Worm (Caenorhabditis elegans) whole organism, young adult: ENCODE measurements around the gene Y69A2AR.28.

Experiments
- F10E7.11 ChIP-seq: sonication (generic microtip); optimal IDR thresholded peaks from 2 replicates; lab custom pipeline; 2017; ENCODE audit warnings: mild to moderate bottlenecking, missing genetic modification characterization, moderate library complexity, missing compliant biosample characterization
- F37B4.10 ChIP-seq: fragments of 200-800 bp; sonication (Bioruptor generic); IDR thresholded peaks from 2 replicates; pipeline ENCODE4 v1.3.6; 2022; ENCODE audit warnings: missing genetic modification characterization, missing compliant biosample characterization
- F52B5.7 ChIP-seq: sonication (generic microtip); optimal IDR thresholded peaks from 2 replicates; lab custom pipeline; 2016; ENCODE audit warnings: mild to moderate bottlenecking, missing genetic modification characterization, missing compliant biosample characterization
- F55B11.4 ChIP-seq: sonication (generic microtip); optimal IDR thresholded peaks from 2 replicates; lab custom pipeline; 2016; ENCODE audit warnings: missing compliant biosample characterization, missing genetic modification characterization, borderline replicate concordance; ENCODE audit not compliant: insufficient read depth
- T07F8.4 ChIP-seq: sonication (generic microtip); optimal IDR thresholded peaks from 2 replicates; lab custom pipeline; 2016; ENCODE audit warnings: mild to moderate bottlenecking, missing genetic modification characterization, moderate library complexity, missing compliant biosample characterization
- T26A5.8 ChIP-seq: sonication (generic microtip); optimal IDR thresholded peaks from 2 replicates; lab custom pipeline; 2016; ENCODE audit warnings: missing genetic modification characterization, missing compliant biosample characterization
- Y67H2A.10 ChIP-seq: fragments of 200-800 bp; sonication (Bioruptor generic); conservative IDR thresholded peaks from 2 replicates; pipeline ENCODE4 v1.3.6; 2022; ENCODE audit warnings: missing genetic modification reagents, missing genetic modification characterization, missing compliant biosample characterization
- ZK185.1 ChIP-seq: sonication (generic microtip); optimal IDR thresholded peaks from 2 replicates; lab custom pipeline; 2016; ENCODE audit warnings: mild to moderate bottlenecking, missing genetic modification characterization, missing compliant biosample characterization; ENCODE audit not compliant: poor library complexity, severe bottlenecking
- ama-1 ChIP-seq, 3 experiments: fragments of 150-350 bp in 1 of 3; sonication (generic microtip) in 2 of 3; optimal IDR thresholded peaks; 2 replicates each; lab custom pipeline; 2014 to 2018; ENCODE audit warnings: missing biosample characterization in 2 of 3, missing genetic modification characterization in 2 of 3, missing genetic modification reagents in 2 of 3
- aptf-2 ChIP-seq: fragments of 200-800 bp; sonication (Bioruptor generic); conservative IDR thresholded peaks from 2 replicates; pipeline ENCODE4 v1.3.6; 2022; ENCODE audit warnings: missing genetic modification reagents, missing genetic modification characterization, missing compliant biosample characterization
- athp-1 ChIP-seq: sonication (generic microtip); optimal IDR thresholded peaks from 2 replicates; lab custom pipeline; 2017; ENCODE audit warnings: mild to moderate bottlenecking, missing genetic modification characterization, missing compliant biosample characterization
- attf-3 ChIP-seq: fragments of 200-800 bp; sonication (Bioruptor generic); conservative IDR thresholded peaks from 2 replicates; pipeline ENCODE4 v1.3.6; 2022; ENCODE audit warnings: missing genetic modification reagents, missing genetic modification characterization, missing compliant biosample characterization
- attf-6 ChIP-seq: fragments of 200-800 bp; sonication (Bioruptor generic); IDR thresholded peaks from 2 replicates; pipeline ENCODE4 v1.3.6; 2022; ENCODE audit warnings: missing genetic modification reagents, missing genetic modification characterization, missing compliant biosample characterization
- cebp-1 ChIP-seq, 2 experiments: fragments of 200-800 bp in 1 of 2; sonication (Bioruptor generic) in 1 of 2; sonication (generic microtip) in 1 of 2; IDR thresholded peaks in 1 of 2; optimal IDR thresholded peaks in 1 of 2; 2 replicates each; pipeline versions ENCODE4 v1.3.6 to Lab custom; 2017 to 2022; ENCODE audit warnings: missing compliant biosample characterization in 2 of 2, missing genetic modification characterization in 2 of 2, mild to moderate bottlenecking in 1 of 2, missing genetic modification reagents in 1 of 2, moderate library complexity in 1 of 2
- cebp-2 ChIP-seq: fragments of 200-800 bp; sonication (Bioruptor generic); IDR thresholded peaks from 2 replicates; pipeline ENCODE4 v1.3.6; 2022; ENCODE audit warnings: missing genetic modification characterization, missing compliant biosample characterization
- ceh-27 ChIP-seq: fragments of 200-800 bp; sonication (Bioruptor generic); optimal IDR thresholded peaks from 2 replicates; lab custom pipeline; 2018; ENCODE audit warnings: mild to moderate bottlenecking, missing genetic modification characterization, moderate library complexity, missing compliant biosample characterization
- chd-7 ChIP-seq: sonication (generic microtip); optimal IDR thresholded peaks from 2 replicates; lab custom pipeline; 2016; ENCODE audit warnings: mild to moderate bottlenecking, missing genetic modification characterization, moderate library complexity, missing compliant biosample characterization
- die-1 ChIP-seq: sonication (generic microtip); optimal IDR thresholded peaks from 2 replicates; lab custom pipeline; 2016; ENCODE audit warnings: missing genotype, mild to moderate bottlenecking, missing genetic modification characterization, missing compliant biosample characterization
- dox-1 ChIP-seq: fragments of 200-800 bp; sonication (Bioruptor generic); IDR thresholded peaks from 2 replicates; pipeline ENCODE4 v1.3.6; 2022; ENCODE audit warnings: missing genetic modification reagents, missing genetic modification characterization, missing compliant biosample characterization
- ekl-4 ChIP-seq: fragments of 200-800 bp; sonication (Bioruptor generic); IDR thresholded peaks from 2 replicates; pipeline ENCODE4 v1.3.6; 2022; ENCODE audit warnings: missing genetic modification reagents, missing genetic modification characterization, missing compliant biosample characterization
- gei-17 ChIP-seq: fragments of 200-800 bp; sonication (Bioruptor generic); optimal IDR thresholded peaks from 2 replicates; lab custom pipeline; 2018; ENCODE audit warnings: mild to moderate bottlenecking, missing genetic modification characterization, missing compliant biosample characterization
- hlh-12 ChIP-seq: sonication (generic microtip); optimal IDR thresholded peaks from 2 replicates; lab custom pipeline; 2016; ENCODE audit warnings: missing genetic modification characterization, missing compliant biosample characterization
- hlh-26 ChIP-seq: fragments of 200-800 bp; sonication (Bioruptor generic); conservative IDR thresholded peaks from 2 replicates; pipeline ENCODE4 v1.3.6; 2022; ENCODE audit warnings: missing genetic modification reagents, missing genetic modification characterization, missing compliant biosample characterization
- hmg-1.2 ChIP-seq: fragments of 200-800 bp; sonication (Bioruptor generic); IDR thresholded peaks from 2 replicates; pipeline ENCODE4 v1.3.6; 2022; ENCODE audit warnings: missing genetic modification reagents, missing genetic modification characterization, missing compliant biosample characterization
- hmg-20 ChIP-seq: fragments of 200-800 bp; sonication (Bioruptor generic); IDR thresholded peaks from 2 replicates; pipeline ENCODE4 v1.3.6; 2022; ENCODE audit warnings: missing genetic modification reagents, missing genetic modification characterization, missing compliant biosample characterization
- hsf-1 ChIP-seq: fragments of 200-800 bp; sonication (Bioruptor generic); IDR thresholded peaks from 2 replicates; pipeline ENCODE4 v1.3.6; 2022; ENCODE audit warnings: missing genetic modification reagents, missing genetic modification characterization, missing compliant biosample characterization
- lag-1 ChIP-seq: fragments of 200-800 bp; sonication (Bioruptor generic); IDR thresholded peaks from 2 replicates; pipeline ENCODE4 v1.3.6; 2022; ENCODE audit warnings: missing genetic modification reagents, missing genetic modification characterization, missing compliant biosample characterization
- let-607 ChIP-seq, 2 experiments: fragments of 200-800 bp in 1 of 2; sonication (Bioruptor generic) in 1 of 2; sonication (generic microtip) in 1 of 2; optimal IDR thresholded peaks; 2 replicates each; lab custom pipeline; 2016 to 2018; ENCODE audit warnings: mild to moderate bottlenecking in 2 of 2, missing compliant biosample characterization in 2 of 2, missing genetic modification characterization in 2 of 2, moderate library complexity in 2 of 2, missing genotype in 1 of 2
- lin-35 ChIP-seq, 3 experiments: fragments of 150-350 bp in 2 of 3; sonication (generic microtip) in 1 of 3; optimal IDR thresholded peaks; 2 replicates each; lab custom pipeline; 2014 to 2018; ENCODE audit warnings: missing biosample characterization in 3 of 3, missing genetic modification characterization in 3 of 3, missing genetic modification reagents in 3 of 3
- lsl-1 ChIP-seq: fragments of 200-800 bp; sonication (Bioruptor generic); optimal IDR thresholded peaks from 2 replicates; lab custom pipeline; 2018; ENCODE audit warnings: mild to moderate bottlenecking, missing genetic modification characterization, moderate library complexity, missing compliant biosample characterization
- madf-6 ChIP-seq: fragments of 200-800 bp; sonication (Bioruptor generic); IDR thresholded peaks from 2 replicates; pipeline ENCODE4 v1.3.6; 2022; ENCODE audit warnings: missing genetic modification reagents, missing genetic modification characterization, missing compliant biosample characterization
- mcd-1 ChIP-seq: fragments of 200-800 bp; sonication (Bioruptor generic); IDR thresholded peaks from 2 replicates; pipeline ENCODE4 v1.3.6; 2022; ENCODE audit warnings: missing genetic modification reagents, missing genetic modification characterization, missing compliant biosample characterization
- nfya-2 ChIP-seq: fragments of 200-800 bp; sonication (Bioruptor generic); IDR thresholded peaks from 2 replicates; pipeline ENCODE4 v1.3.6; 2022; ENCODE audit warnings: missing genetic modification reagents, missing genetic modification characterization, missing compliant biosample characterization
- nhr-120 ChIP-seq: fragments of 200-800 bp; sonication (Bioruptor generic); IDR thresholded peaks from 2 replicates; pipeline ENCODE4 v1.3.6; 2022; ENCODE audit warnings: missing genetic modification characterization, missing compliant biosample characterization
- nhr-27 ChIP-seq: fragments of 200-800 bp; sonication (Bioruptor generic); optimal IDR thresholded peaks from 2 replicates; lab custom pipeline; 2018; ENCODE audit warnings: mild to moderate bottlenecking, missing genetic modification characterization, moderate library complexity, missing compliant biosample characterization
- nhr-90 ChIP-seq: sonication (generic microtip); optimal IDR thresholded peaks from 2 replicates; lab custom pipeline; 2016; ENCODE audit warnings: missing genotype, mild to moderate bottlenecking, missing genetic modification characterization, missing compliant biosample characterization
- pbrm-1 ChIP-seq: fragments of 200-800 bp; sonication (Bioruptor generic); IDR thresholded peaks from 2 replicates; pipeline ENCODE4 v1.3.6; 2022; ENCODE audit warnings: missing genetic modification reagents, missing genetic modification characterization, missing compliant biosample characterization
- snpc-1.1 ChIP-seq: sonication (generic microtip); optimal IDR thresholded peaks from 2 replicates; lab custom pipeline; 2017; ENCODE audit warnings: missing genetic modification characterization, mild to moderate bottlenecking, missing compliant biosample characterization, antibody characterized with exemption, moderate library complexity, missing genotype, missing genetic modification reagents; ENCODE audit not compliant: insufficient read depth
- snpc-1.3 ChIP-seq: sonication (generic microtip); optimal IDR thresholded peaks from 2 replicates; lab custom pipeline; 2017; ENCODE audit warnings: missing genetic modification characterization, mild to moderate bottlenecking, missing compliant biosample characterization, antibody characterized with exemption, moderate library complexity, missing genotype, missing genetic modification reagents; ENCODE audit not compliant: insufficient read depth
- snpc-4 ChIP-seq, 5 experiments: fragments of 150-350 bp in 1 of 5; sonication (generic microtip) in 4 of 5; optimal IDR thresholded peaks; 2 replicates each; lab custom pipeline; 2014 to 2018; ENCODE audit warnings: missing genetic modification characterization in 5 of 5, missing biosample characterization in 3 of 5, antibody characterized with exemption in 2 of 5, mild to moderate bottlenecking in 2 of 5, missing compliant biosample characterization in 2 of 5, missing genotype in 2 of 5, moderate library complexity in 2 of 5, missing genetic modification reagents in 1 of 5
- somi-1 ChIP-seq: fragments of 200-800 bp; sonication (Bioruptor generic); optimal IDR thresholded peaks from 2 replicates; lab custom pipeline; 2018; ENCODE audit warnings: mild to moderate bottlenecking, missing genetic modification characterization, missing compliant biosample characterization
- sptf-2 ChIP-seq: fragments of 200-800 bp; sonication (Bioruptor generic); optimal IDR thresholded peaks from 2 replicates; lab custom pipeline; 2018; ENCODE audit warnings: mild to moderate bottlenecking, missing genetic modification characterization, missing compliant biosample characterization
- zfh-2 ChIP-seq: fragments of 200-800 bp; sonication (Bioruptor generic); conservative IDR thresholded peaks from 2 replicates; pipeline ENCODE4 v1.3.6; 2022; ENCODE audit warnings: missing genetic modification reagents, missing genetic modification characterization, missing compliant biosample characterization
- ztf-18 ChIP-seq: sonication (generic microtip); optimal IDR thresholded peaks from 2 replicates; lab custom pipeline; 2016; ENCODE audit warnings: missing genotype, mild to moderate bottlenecking, missing genetic modification characterization, missing compliant biosample characterization

The Y69A2AR.28 gene

DNA sequence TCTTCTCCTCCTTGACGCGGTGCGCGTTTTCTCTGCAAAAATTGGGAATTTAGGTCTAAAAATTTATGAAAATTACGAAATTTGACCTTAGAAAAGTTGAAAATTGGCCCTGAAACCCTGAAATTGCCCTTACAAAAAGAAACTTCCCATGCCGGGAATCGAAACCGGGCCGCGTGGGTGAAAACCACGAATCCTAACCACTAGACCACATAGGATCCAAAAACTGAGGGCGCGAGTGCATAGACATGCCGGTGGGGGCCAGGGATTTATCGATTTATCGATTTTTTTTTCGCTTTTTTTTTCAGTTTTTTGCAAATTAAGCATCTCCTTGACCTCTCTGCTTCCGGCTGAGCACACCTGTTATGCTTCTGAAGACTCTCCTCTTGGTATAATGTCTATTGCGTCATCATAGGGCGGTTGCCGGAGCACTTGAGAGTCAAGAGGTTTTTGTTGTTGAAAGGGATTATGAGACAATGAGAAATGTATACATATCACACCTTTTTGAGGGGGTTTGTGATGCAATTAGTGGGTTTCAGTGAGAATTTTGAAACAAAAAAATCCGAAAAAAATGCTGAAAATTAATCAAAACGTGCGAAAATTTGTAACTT, 26.9 kb upstream of the Y69A2AR.28 start (continued):
- TF ChIP-seq ama-1 (optimal IDR thresholded peaks at IDR 0.05; lab: Kevin White, UChicago), result no peak
- peak in 1 of 2 experiments; percentile 70 for TF ChIP-seq ama-1 (GFP tag; optimal IDR thresholded peaks at IDR 0.05; lab: Kevin White, UChicago)
- TF ChIP-seq sptf-2 (GFP tag; lab: Kevin White, UChicago), result no peak
- peak; percentile 13 for TF ChIP-seq gei-17 (GFP tag; lab: Kevin White, UChicago)
- TF ChIP-seq lag-1 (GFP tag; lab: Robert Waterston, UW), result no peak
- peak; percentile 46; the same call in 1 of the 2 replicates for TF ChIP-seq Y67H2A.10 (GFP tag; lab: Robert Waterston, UW)
- TF ChIP-seq T07F8.4 (tag; lab: Kevin White, UChicago), result peak; percentile 17
- peak; percentile 56; the same call in 1 of the 2 replicates for TF ChIP-seq attf-3
- TF ChIP-seq ceh-27 (GFP tag; lab: Kevin White, UChicago), result no peak
- TF ChIP-seq mcd-1 (GFP tag; lab: Robert Waterston, UW), result peak; percentile 71
- no peak for TF ChIP-seq snpc-1.1 (tag; lab: Kevin White, UChicago)
- TF ChIP-seq ztf-18, result peak; percentile 87
- no peak for TF ChIP-seq hlh-12 (tag; lab: Kevin White, UChicago)
- 0 out of 2 replicates have a peak, but pooled peaks have one; percentile 43 for TF ChIP-seq nhr-120
- TF ChIP-seq nfya-2 (GFP tag; lab: Robert Waterston, UW), result no peak
- TF ChIP-seq attf-6 (GFP tag; lab: Robert Waterston, UW), result 0 out of 2 replicates have a peak, but pooled peaks have one; percentile 33
- peak; percentile 65 for TF ChIP-seq ekl-4
- 0 out of 2 replicates have a peak, but pooled peaks have one; percentile 8 for TF ChIP-seq pbrm-1 (GFP tag; lab: Robert Waterston, UW)
- TF ChIP-seq ZK185.1 (tag; lab: Kevin White, UChicago), result no peak
- TF ChIP-seq let-607 (tag; optimal IDR thresholded peaks at IDR 0.05; lab: Kevin White, UChicago), result peak in 1 of 2 experiments; percentile 55
- no peak for TF ChIP-seq hlh-26 (GFP tag; lab: Robert Waterston, UW)
- TF ChIP-seq F10E7.11 (tag; lab: Kevin White, UChicago), result no peak
- no peak for TF ChIP-seq nhr-27 (tag; lab: Kevin White, UChicago)
- peak in 1 of 3 experiments; percentile 59 for TF ChIP-seq lin-35 (GFP tag; optimal IDR thresholded peaks at IDR 0.05; lab: Kevin White, UChicago)
- peak; percentile 62 for TF ChIP-seq T26A5.8 (tag; lab: Kevin White, UChicago)
- TF ChIP-seq nhr-90, result peak; percentile 17
- TF ChIP-seq madf-6 (GFP tag; lab: Robert Waterston, UW), result peak; percentile 61
- peak; percentile 79; the same call in 1 of the 2 replicates for TF ChIP-seq cebp-2 (GFP tag; lab: Robert Waterston, UW)
- TF ChIP-seq snpc-1.3, result peak; percentile 19
- 0 out of 2 replicates have a peak, but pooled peaks have one; percentile 34 for TF ChIP-seq zfh-2 (GFP tag; lab: Robert Waterston, UW)
- TF ChIP-seq athp-1 (tag; lab: Kevin White, UChicago), result peak; percentile 66
- peak; percentile 60 for TF ChIP-seq hmg-1.2 (GFP tag; lab: Robert Waterston, UW)
- no peak for TF ChIP-seq F37B4.10 (GFP tag; lab: Robert Waterston, UW)
- peak; percentile 47 for TF ChIP-seq chd-7 (tag; lab: Kevin White, UChicago)
- TF ChIP-seq lsl-1 (GFP tag; lab: Kevin White, UChicago), result peak; percentile 19
- TF ChIP-seq somi-1 (GFP tag; lab: Kevin White, UChicago), result no peak
- TF ChIP-seq F52B5.7 (tag; lab: Kevin White, UChicago), result peak; percentile 48
- no peak for TF ChIP-seq F55B11.4 (tag; lab: Kevin White, UChicago)
- TF ChIP-seq die-1, result peak; percentile 57
- 0 out of 2 replicates have a peak, but pooled peaks have one; percentile 32 for TF ChIP-seq hsf-1 (GFP tag; lab: Robert Waterston, UW)
- 0 out of 2 replicates have a peak, but pooled peaks have one; percentile 27 for TF ChIP-seq hmg-20 (GFP tag; lab: Robert Waterston, UW)
- no peak for TF ChIP-seq cebp-1 (GFP tag; IDR thresholded peaks at IDR 0.05; lab: Robert Waterston, UW)
- TF ChIP-seq cebp-1 (tag; optimal IDR thresholded peaks at IDR 0.05; lab: Kevin White, UChicago), result peak; percentile 77
- TF ChIP-seq aptf-2 (GFP tag; lab: Robert Waterston, UW), result no peak
- no peak for TF ChIP-seq snpc-4 (GFP tag; optimal IDR thresholded peaks at IDR 0.05; lab: Kevin White, UChicago)
- TF ChIP-seq snpc-4 (tag; optimal IDR thresholded peaks at IDR 0.05; lab: Kevin White, UChicago), result peak in 3 of 4 experiments; percentile 9 to 54 (median 10)
- peak; percentile 79 for TF ChIP-seq dox-1 (GFP tag; lab: Robert Waterston, UW)
